Fruit fly (Drosophila melanogaster) whole organism, prepupa: ENCODE measurements around the gene Agpat2.

Experiments used
- Blimp-1 ChIP-seq: fragments of 200-800 bp; sonication (Bioruptor generic); optimal IDR thresholded peaks from 3 replicates; lab custom pipeline; 2017; ENCODE audit warnings: missing biosample characterization, missing genetic modification characterization, mild to moderate bottlenecking, moderate library complexity, missing genetic modification reagents
- CG10631 ChIP-seq: fragments of 200-800 bp; sonication (Bioruptor generic); optimal IDR thresholded peaks from 2 replicates; lab custom pipeline; 2016; ENCODE audit warnings: missing biosample characterization, missing genetic modification characterization
- CG10669 ChIP-seq: fragments of 200-800 bp; sonication (Bioruptor generic); optimal IDR thresholded peaks from 3 replicates; lab custom pipeline; 2018; ENCODE audit warnings: missing biosample characterization, mild to moderate bottlenecking, missing genetic modification characterization, moderate library complexity
- CG11294 ChIP-seq: fragments of 200-800 bp; sonication (Bioruptor generic); IDR thresholded peaks from 2 replicates; pipeline ENCODE4 v1.3.6; 2022; ENCODE audit warnings: missing biosample characterization, missing genetic modification characterization
- CG11762 ChIP-seq: fragments of 200-800 bp; sonication (Bioruptor generic); optimal IDR thresholded peaks from 3 replicates; lab custom pipeline; 2016; ENCODE audit warnings: missing biosample characterization, missing genetic modification characterization; ENCODE audit not compliant: insufficient read depth
- CG11902 ChIP-seq: fragments of 200-800 bp; sonication (Bioruptor generic); optimal IDR thresholded peaks from 3 replicates; lab custom pipeline; 2016; ENCODE audit warnings: missing biosample characterization, missing genetic modification characterization
- CG15336 ChIP-seq: fragments of 200-800 bp; sonication (Bioruptor generic); IDR thresholded peaks from 2 replicates; pipeline ENCODE4 v1.3.6; 2022; ENCODE audit warnings: missing biosample characterization, missing genetic modification characterization
- CG3032 ChIP-seq: fragments of 200-800 bp; optimal IDR thresholded peaks from 2 replicates; lab custom pipeline; 2019; ENCODE audit warnings: missing biosample characterization, mild to moderate bottlenecking, missing genetic modification characterization, moderate library complexity
- CG34406 ChIP-seq: fragments of 200-800 bp; sonication (Bioruptor generic); optimal IDR thresholded peaks from 3 replicates; lab custom pipeline; 2016; ENCODE audit warnings: missing biosample characterization, missing genetic modification characterization
- CG4318 ChIP-seq: fragments of 200-800 bp; sonication (Bioruptor generic); optimal IDR thresholded peaks from 3 replicates; lab custom pipeline; 2017; ENCODE audit warnings: missing biosample characterization, mild to moderate bottlenecking, missing genetic modification characterization
- CG6792 ChIP-seq: fragments of 200-800 bp; sonication (Bioruptor generic); optimal IDR thresholded peaks from 3 replicates; lab custom pipeline; 2016; ENCODE audit warnings: missing biosample characterization, missing genetic modification characterization
- CG6808 ChIP-seq: fragments of 200-800 bp; sonication (Bioruptor generic); optimal IDR thresholded peaks from 3 replicates; lab custom pipeline; 2017; ENCODE audit warnings: missing biosample characterization, missing genetic modification characterization, mild to moderate bottlenecking, moderate library complexity, missing genetic modification reagents
- CG6854 ChIP-seq: fragments of 200-800 bp; sonication (Bioruptor generic); optimal IDR thresholded peaks from 2 replicates; lab custom pipeline; 2017; ENCODE audit warnings: missing biosample characterization, mild to moderate bottlenecking, missing genetic modification characterization
- CG7368 ChIP-seq: fragments of 200-800 bp; sonication (Bioruptor generic); optimal IDR thresholded peaks from 3 replicates; lab custom pipeline; 2016; ENCODE audit warnings: missing biosample characterization, missing genetic modification characterization
- CG8119 ChIP-seq: fragments of 200-800 bp; sonication (Bioruptor generic); IDR thresholded peaks from 3 replicates; pipeline ENCODE4 v1.3.6; 2022; ENCODE audit warnings: missing biosample characterization, missing genetic modification characterization
- CG8319 ChIP-seq: fragments of 200-800 bp; sonication (Bioruptor generic); optimal IDR thresholded peaks from 3 replicates; lab custom pipeline; 2016; ENCODE audit warnings: missing biosample characterization, missing genetic modification characterization
- CG8632 ChIP-seq: fragments of 200-800 bp; sonication (Bioruptor generic); optimal IDR thresholded peaks from 3 replicates; lab custom pipeline; 2016; ENCODE audit warnings: missing biosample characterization, missing genetic modification characterization
- Eip75B ChIP-seq: fragments of 200-800 bp; sonication (Bioruptor generic); optimal IDR thresholded peaks from 3 replicates; lab custom pipeline; 2016; ENCODE audit warnings: missing biosample characterization, missing genetic modification characterization
- Eip78C ChIP-seq: fragments of 200-800 bp; sonication (Bioruptor generic); peaks from one replicate; lab custom pipeline; 2016; ENCODE audit warnings: missing biosample characterization, missing genetic modification characterization
- Eip93F ChIP-seq: fragments of 200-800 bp; sonication (Bioruptor generic); optimal IDR thresholded peaks from 2 replicates; lab custom pipeline; 2016; ENCODE audit warnings: missing biosample characterization, mild to moderate bottlenecking, missing genetic modification characterization
- Ets96B ChIP-seq: fragments of 200-800 bp; optimal IDR thresholded peaks from 2 replicates; lab custom pipeline; 2019; ENCODE audit warnings: missing biosample characterization, mild to moderate bottlenecking, missing genetic modification characterization, moderate library complexity
- Gug ChIP-seq: fragments of 200-800 bp; sonication (Bioruptor generic); IDR thresholded peaks from 2 replicates; pipeline ENCODE4 v1.3.6; 2022; ENCODE audit warnings: missing biosample characterization, missing genetic modification characterization
- Hr4 ChIP-seq: fragments of 200-800 bp; sonication (Bioruptor generic); optimal IDR thresholded peaks from 3 replicates; lab custom pipeline; 2016; ENCODE audit warnings: missing biosample characterization, missing genetic modification characterization
- Lpt ChIP-seq: fragments of 200-800 bp; sonication (Bioruptor generic); optimal IDR thresholded peaks from 3 replicates; lab custom pipeline; 2016; ENCODE audit warnings: missing biosample characterization, missing genetic modification characterization
- Met ChIP-seq: fragments of 200-800 bp; sonication (Bioruptor generic); optimal IDR thresholded peaks from 3 replicates; lab custom pipeline; 2016; ENCODE audit warnings: missing biosample characterization, missing genetic modification characterization
- Smox ChIP-seq: fragments of 200-800 bp; sonication (Bioruptor generic); optimal IDR thresholded peaks from 3 replicates; lab custom pipeline; 2016; ENCODE audit warnings: missing biosample characterization, missing genetic modification characterization
- Sox102F ChIP-seq: fragments of 200-800 bp; sonication (Bioruptor generic); optimal IDR thresholded peaks from 2 replicates; lab custom pipeline; 2016; ENCODE audit warnings: missing biosample characterization, mild to moderate bottlenecking, missing genetic modification characterization
- Sox14 ChIP-seq: fragments of 200-800 bp; sonication (Bioruptor generic); optimal IDR thresholded peaks from 3 replicates; lab custom pipeline; 2016; ENCODE audit warnings: missing biosample characterization, missing genetic modification characterization
- acj6 ChIP-seq: fragments of 200-800 bp; sonication (Bioruptor generic); optimal IDR thresholded peaks from 3 replicates; lab custom pipeline; 2016; ENCODE audit warnings: missing biosample characterization, missing genetic modification characterization
- cyc ChIP-seq: fragments of 200-800 bp; sonication (Bioruptor generic); optimal IDR thresholded peaks from 3 replicates; lab custom pipeline; 2016; ENCODE audit warnings: missing biosample characterization, missing genetic modification characterization
- dac ChIP-seq: fragments of 200-800 bp; sonication (Bioruptor generic); optimal IDR thresholded peaks from 2 replicates; lab custom pipeline; 2017; ENCODE audit warnings: missing biosample characterization, mild to moderate bottlenecking, missing genetic modification characterization
- dsx ChIP-seq: fragments of 200-800 bp; optimal IDR thresholded peaks from 3 replicates; lab custom pipeline; 2019; ENCODE audit warnings: missing biosample characterization, mild to moderate bottlenecking, missing genetic modification characterization, moderate library complexity; ENCODE audit not compliant: poor library complexity, severe bottlenecking
- eg ChIP-seq: fragments of 200-800 bp; sonication (Bioruptor generic); IDR thresholded peaks from 3 replicates; pipeline ENCODE4 v1.3.6; 2022; ENCODE audit warnings: missing biosample characterization, missing genetic modification characterization
- esn ChIP-seq: fragments of 200-800 bp; sonication (Bioruptor generic); optimal IDR thresholded peaks from 2 replicates; lab custom pipeline; 2016; ENCODE audit warnings: missing biosample characterization, mild to moderate bottlenecking, missing genetic modification characterization, moderate library complexity
- fd85E ChIP-seq: fragments of 200-800 bp; sonication (Bioruptor generic); optimal IDR thresholded peaks from 3 replicates; lab custom pipeline; 2016; ENCODE audit warnings: missing biosample characterization, missing genetic modification characterization
- fkh ChIP-seq: fragments of 200-800 bp; sonication (Bioruptor generic); optimal IDR thresholded peaks from 3 replicates; lab custom pipeline; 2017; ENCODE audit warnings: missing biosample characterization, mild to moderate bottlenecking, missing genetic modification characterization, moderate library complexity
- lz ChIP-seq: fragments of 200-800 bp; sonication (Bioruptor generic); optimal IDR thresholded peaks from 3 replicates; lab custom pipeline; 2016; ENCODE audit warnings: missing biosample characterization, missing genetic modification characterization
- net ChIP-seq: fragments of 200-800 bp; sonication (Bioruptor generic); optimal IDR thresholded peaks from 3 replicates; lab custom pipeline; 2016; ENCODE audit warnings: missing biosample characterization, missing genetic modification characterization
- svp ChIP-seq: fragments of 200-800 bp; sonication (Bioruptor generic); peaks from one replicate; lab custom pipeline; 2016; ENCODE audit warnings: missing biosample characterization, missing genetic modification characterization
- topi ChIP-seq: fragments of 200-800 bp; sonication (Bioruptor generic); optimal IDR thresholded peaks from 3 replicates; lab custom pipeline; 2016; ENCODE audit warnings: missing biosample characterization, missing genetic modification characterization
- vri ChIP-seq: fragments of 200-800 bp; sonication (Bioruptor generic); optimal IDR thresholded peaks from 3 replicates; lab custom pipeline; 2016; ENCODE audit warnings: missing biosample characterization, mild to moderate bottlenecking, missing genetic modification characterization

Agpat2 gene

DNA sequence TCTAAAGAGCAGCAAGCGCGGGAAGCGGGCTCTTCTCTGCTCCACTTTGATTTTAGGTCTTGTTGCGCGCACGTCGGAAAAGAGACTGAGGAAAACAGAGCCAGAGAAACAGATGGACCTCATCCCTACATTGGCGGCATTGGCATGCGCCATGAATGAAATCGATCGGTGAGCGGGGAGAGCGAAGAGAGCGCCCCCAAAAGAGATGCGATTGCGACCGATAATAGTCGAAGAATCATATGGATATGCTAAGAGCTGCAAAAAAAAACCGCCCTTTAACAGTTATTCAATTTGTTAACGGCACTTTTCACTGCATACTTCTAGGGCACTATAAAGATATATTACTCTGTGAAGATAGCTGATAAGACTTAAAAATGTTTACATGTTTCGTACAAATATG, 30.3 kb downstream of the Agpat2 start, which contains the start of gene grk:
grk (minus strand) TSS at position 87 of the 400 bp plus-strand sequence.
- TF ChIP-seq Met (GFP tag; lab: Kevin White, UChicago) (no peak), Eip75B (GFP tag; lab: Kevin White, UChicago) (no peak), CG8119 (GFP tag; lab: Robert Waterston, UW) (no peak), CG11762 (no peak), CG11902 (GFP tag; lab: Kevin White, UChicago) (no peak), Gug (GFP tag; lab: Robert Waterston, UW) (no peak), Ets96B (no peak), topi (GFP tag; lab: Kevin White, UChicago) (no peak), CG6792 (GFP tag; lab: Kevin White, UChicago) (no peak), CG6808 (GFP tag; lab: Kevin White, UChicago) (no peak), CG6854 (GFP tag; lab: Kevin White, UChicago) (no peak), CG3032 (tag; lab: Kevin White, UChicago) (no peak), net (GFP tag; lab: Kevin White, UChicago) (no peak), dsx (GFP tag; lab: Kevin White, UChicago) (no peak), CG34406 (GFP tag; lab: Kevin White, UChicago) (no peak), CG15336 (GFP tag; lab: Robert Waterston, UW) (no peak), eg (GFP tag; lab: Robert Waterston, UW) (no peak)

DNA sequence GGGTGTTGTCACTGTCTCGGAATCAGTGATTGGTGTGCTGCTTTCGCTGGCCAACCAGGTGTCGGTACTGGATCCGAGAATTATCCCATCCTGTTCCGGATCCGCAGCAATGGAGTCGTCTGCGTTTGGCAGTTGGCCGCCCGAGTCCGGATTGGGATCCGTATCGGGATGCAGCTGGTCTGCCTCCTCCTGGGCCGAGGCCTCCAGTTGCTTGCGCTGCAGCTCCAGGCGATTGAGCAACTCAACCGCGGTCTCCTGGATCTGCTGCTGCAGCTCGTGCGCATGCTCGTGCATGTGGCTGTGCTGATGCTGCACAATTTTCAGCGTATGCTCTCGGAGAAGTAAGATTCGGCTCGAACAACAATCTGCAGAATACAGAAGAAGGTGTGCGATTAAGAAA, 31.7 kb downstream of the Agpat2 start:
- TF ChIP-seq Met (GFP tag; lab: Kevin White, UChicago) (no peak), eg (GFP tag; lab: Robert Waterston, UW) (no peak), Sox14 (GFP tag; lab: Kevin White, UChicago) (no peak), CG11294 (GFP tag; lab: Robert Waterston, UW) (no peak), CG7368 (GFP tag; lab: Kevin White, UChicago) (no peak), cyc (GFP tag; lab: Kevin White, UChicago) (no peak), Smox (GFP tag; lab: Kevin White, UChicago) (no peak), CG34406 (GFP tag; lab: Kevin White, UChicago) (no peak), esn (GFP tag; lab: Kevin White, UChicago) (no peak), fd85E (GFP tag; lab: Kevin White, UChicago) (no peak), Eip93F (GFP tag; lab: Kevin White, UChicago) (no peak), CG11762 (no peak), lz (GFP tag; lab: Kevin White, UChicago) (no peak), CG10631 (GFP tag; lab: Kevin White, UChicago) (no peak), Hr4 (GFP tag; lab: Kevin White, UChicago) (no peak), fkh (GFP tag; lab: Kevin White, UChicago) (no peak), dac (GFP tag; lab: Kevin White, UChicago) (no peak)
- TF ChIP-seq, all 60 proteins: peak for 0

DNA sequence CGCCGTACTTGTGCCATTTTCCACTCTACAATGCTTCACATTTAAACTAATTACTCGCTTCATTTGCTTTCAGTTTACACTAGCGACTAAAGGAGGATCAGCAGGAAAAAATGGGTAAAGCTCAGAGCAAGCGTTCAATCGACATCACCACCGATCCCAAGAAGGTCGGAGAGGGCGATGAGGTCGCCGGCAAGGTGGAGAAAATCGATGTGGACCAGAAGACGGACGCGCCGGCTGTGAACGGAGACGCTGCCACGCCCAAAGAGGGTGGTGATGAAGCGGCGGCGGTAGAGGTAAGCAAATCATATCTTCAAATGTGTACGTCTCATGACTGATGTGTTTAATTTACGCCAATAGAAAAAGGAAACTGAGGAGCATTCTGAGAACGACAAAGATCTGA, 37.0 kb downstream of the Agpat2 start:
- TF ChIP-seq svp (GFP tag; lab: Kevin White, UChicago) (peak; percentile 74), CG10669 (GFP tag; lab: Kevin White, UChicago) (no peak), CG6792 (GFP tag; lab: Kevin White, UChicago) (no peak)

DNA sequence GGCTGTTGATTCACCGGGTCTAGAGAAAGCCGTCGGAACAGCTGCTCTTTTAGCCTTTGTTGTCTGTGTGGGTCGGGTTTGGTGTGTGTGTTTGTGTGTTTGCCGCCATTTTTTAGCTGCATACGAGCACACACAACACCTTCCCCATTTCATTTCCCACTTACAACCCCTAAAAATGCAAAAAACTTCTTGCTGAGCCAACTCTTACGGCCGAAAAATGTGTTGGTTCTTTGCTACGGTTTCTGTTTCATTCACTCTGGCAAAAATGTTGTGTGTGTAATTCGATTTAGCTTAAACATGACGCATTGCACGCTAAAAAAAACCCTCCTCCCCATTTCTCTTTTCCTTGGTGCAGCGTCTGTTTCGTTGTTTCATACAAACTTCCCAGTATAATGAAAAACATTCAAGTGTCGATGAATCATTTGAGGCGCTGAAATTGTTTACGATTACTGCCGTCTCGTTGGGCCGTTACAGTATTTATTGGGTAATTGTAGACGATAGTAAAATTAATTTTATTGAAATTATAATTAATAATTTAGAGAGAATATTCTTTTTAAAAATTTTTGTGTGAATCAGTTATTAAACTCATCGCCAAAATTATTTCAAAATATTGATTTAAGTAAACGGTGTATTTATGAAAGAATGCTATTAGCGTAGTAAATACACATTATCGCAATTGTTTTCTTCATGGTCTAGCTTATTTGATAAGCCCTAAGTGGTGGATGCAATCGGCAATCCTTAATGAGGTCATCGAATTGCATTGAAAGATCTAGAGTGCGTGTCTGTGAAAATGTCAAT, 37.6 kb downstream of the Agpat2 start:
- TF ChIP-seq CG11902 (GFP tag; lab: Kevin White, UChicago) (no peak), Hr4 (GFP tag; lab: Kevin White, UChicago) (no peak), vri (GFP tag; lab: Kevin White, UChicago) (peak; percentile 42), Lpt (GFP tag; lab: Kevin White, UChicago) (no peak), CG11762 (no peak), esn (GFP tag; lab: Kevin White, UChicago) (peak; percentile 5), acj6 (GFP tag; lab: Kevin White, UChicago) (no peak), Sox102F (no peak), CG4318 (GFP tag; lab: Kevin White, UChicago) (no peak), svp (GFP tag; lab: Kevin White, UChicago) (peak; percentile 85), eg (GFP tag; lab: Robert Waterston, UW) (no peak), Eip93F (GFP tag; lab: Kevin White, UChicago) (peak; percentile 72), CG34406 (GFP tag; lab: Kevin White, UChicago) (no peak), CG10631 (GFP tag; lab: Kevin White, UChicago) (no peak), Smox (GFP tag; lab: Kevin White, UChicago) (no peak), dsx (GFP tag; lab: Kevin White, UChicago) (no peak), CG8632 (GFP tag; lab: Kevin White, UChicago) (no peak), fd85E (GFP tag; lab: Kevin White, UChicago) (no peak), topi (GFP tag; lab: Kevin White, UChicago) (no peak), CG15336 (GFP tag; lab: Robert Waterston, UW) (0 out of 2 replicates have a peak, but pooled peaks have one; percentile 9), Blimp-1 (GFP tag; lab: Kevin White, UChicago) (no peak), CG8119 (GFP tag; lab: Robert Waterston, UW) (no peak), Ets96B (no peak), Eip78C (GFP tag; lab: Kevin White, UChicago) (peak; percentile 57), CG8319 (GFP tag; lab: Kevin White, UChicago) (no peak)
